Worm (Caenorhabditis elegans): Measurements from ENCODE around the gene klp-6.

DNA sequence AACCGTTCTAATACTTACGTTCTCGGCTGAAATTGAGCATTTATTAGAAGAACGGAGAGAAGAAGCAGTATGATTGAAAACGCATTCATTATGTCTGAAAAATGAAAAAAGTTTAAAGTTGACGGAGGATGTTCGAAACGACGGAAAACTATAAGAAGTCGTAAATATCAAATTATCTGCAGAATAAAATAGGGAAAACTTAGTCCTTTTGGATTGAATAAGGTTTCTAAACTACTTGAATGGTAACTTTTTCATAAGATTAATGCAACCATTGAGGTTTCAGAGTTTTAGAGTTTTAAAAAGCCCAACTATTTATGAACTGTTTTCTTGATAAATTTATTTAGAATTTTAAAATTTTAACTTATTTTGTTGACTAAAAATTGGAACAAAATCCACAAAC is 40.8 kb downstream of the klp-6 start, which contains the start of gene C45G9.12:
- TF ChIP-seq nhr-237 (tag; optimal IDR thresholded peaks at IDR 0.05) (no peak), ztf-11 (tag; optimal IDR thresholded peaks at IDR 0.05) (no peak), M03D4.4 (tag; optimal IDR thresholded peaks at IDR 0.05) (no peak), sptf-1 (tag; optimal IDR thresholded peaks at IDR 0.05) (no peak), zip-8 (tag; optimal IDR thresholded peaks at IDR 0.05) (no peak), elt-1 (tag; optimal IDR thresholded peaks at IDR 0.05; ENCODE audit: borderline replicate concordance, insufficient read depth) (no peak), lin-13 (tag; optimal IDR thresholded peaks at IDR 0.05) (no peak), ham-2 (GFP tag; optimal IDR thresholded peaks at IDR 0.05) (no peak), nhr-12 (tag; optimal IDR thresholded peaks at IDR 0.05) (no peak)
